Fruit fly (Drosophila melanogaster): ENCODE results near the gene PGRP-LE.

dm6 chrX:15766395-15766866 is 37.2 kb downstream of the PGRP-LE start, which contains the start of gene CG8952:
- TF ChIP-seq Hr83 (GFP tag; optimal IDR thresholded peaks at IDR 0.05; ENCODE audit: poor library complexity, severe bottlenecking) (no peak), fru (GFP tag; optimal IDR thresholded peaks at IDR 0.05) (no peak), Rel (GFP tag; optimal IDR thresholded peaks at IDR 0.05) (no peak), Rel (tag; optimal IDR thresholded peaks at IDR 0.05) (no peak), N (GFP tag; optimal IDR thresholded peaks at IDR 0.05) (no peak), CG9705 (GFP tag; optimal IDR thresholded peaks at IDR 0.05) (no peak)
